Worm (Caenorhabditis elegans): Measurements from ENCODE around the gene F45G2.7.

DNA sequence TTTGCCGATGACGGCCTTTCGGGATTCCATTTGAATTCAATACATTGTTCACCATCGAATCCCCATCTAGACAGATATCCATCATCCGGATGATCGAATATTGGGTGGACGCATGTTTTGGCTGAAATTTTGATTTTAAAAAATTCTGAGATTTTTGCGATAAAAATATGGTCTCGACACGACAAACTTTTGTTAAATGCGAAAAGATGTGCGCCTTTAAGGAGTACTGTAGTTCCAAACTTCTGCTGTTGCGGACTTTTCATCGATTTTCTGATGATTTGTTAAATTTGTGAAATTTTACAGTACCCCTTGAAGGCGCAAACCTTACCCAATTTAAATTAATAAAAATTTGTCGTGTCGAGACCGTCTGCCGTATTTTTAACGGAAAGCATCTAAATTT, 6.5 kb downstream of the F45G2.7 start:
- TF ChIP-seq ama-1 (optimal IDR thresholded peaks at IDR 0.05) (no peak), ama-1 (GFP tag; optimal IDR thresholded peaks at IDR 0.05) (no peak), attf-3 (GFP tag; conservative IDR thresholded peaks at IDR 0.05) (no peak), unc-130 (GFP tag; optimal IDR thresholded peaks at IDR 0.05) (no peak), Y67H2A.10 (GFP tag; conservative IDR thresholded peaks at IDR 0.05) (no peak), F49E8.2 (tag; optimal IDR thresholded peaks at IDR 0.05; ENCODE audit: insufficient read depth) (no peak), T07F8.4 (tag; optimal IDR thresholded peaks at IDR 0.05) (no peak), hlh-26 (GFP tag; conservative IDR thresholded peaks at IDR 0.05) (no peak), aptf-3 (GFP tag; IDR thresholded peaks at IDR 0.05) (no peak), ets-4 (GFP tag; optimal IDR thresholded peaks at IDR 0.05) (no peak), F57C9.4 (tag; optimal IDR thresholded peaks at IDR 0.05) (no peak), Y56A3A.18 (GFP tag; IDR thresholded peaks at IDR 0.05) (no peak), ztf-6 (GFP tag; IDR thresholded peaks at IDR 0.05) (no peak)

All from whole organism, young adult.